Worm (Caenorhabditis elegans) whole organism, L4 larva: ENCODE data around the gene F09E10.6.
A peak's percentile ranks its signal among the peaks of the same experiment; 100 is the strongest.

Source experiments
- F10B5.3 ChIP-seq: sonication (generic microtip); optimal IDR thresholded peaks from 2 replicates; lab custom pipeline; 2016; ENCODE audit warnings: mild to moderate bottlenecking, missing genetic modification characterization, missing compliant biosample characterization
- F37D6.2 ChIP-seq: sonication (generic microtip); optimal IDR thresholded peaks from 2 replicates; lab custom pipeline; 2016; ENCODE audit warnings: mild to moderate bottlenecking, missing genetic modification characterization, missing compliant biosample characterization
- R02D3.7 ChIP-seq: fragments of 150-350 bp; sonication (generic microtip); optimal IDR thresholded peaks from 3 replicates; lab custom pipeline; 2014; ENCODE audit warnings: missing biosample characterization, missing genetic modification characterization
- T26A8.4 ChIP-seq: fragments of 200-800 bp; sonication (Bioruptor generic); IDR thresholded peaks from 2 replicates; pipeline ENCODE4 v1.3.6; 2022; ENCODE audit warnings: missing genetic modification characterization, missing compliant biosample characterization
- Y5F2A.4 ChIP-seq: fragments of 200-800 bp; sonication (Bioruptor generic); optimal IDR thresholded peaks from 2 replicates; lab custom pipeline; 2018; ENCODE audit warnings: mild to moderate bottlenecking, missing genetic modification characterization, missing compliant biosample characterization
- ZK337.2 ChIP-seq: fragments of 200-800 bp; sonication (Bioruptor generic); IDR thresholded peaks from 2 replicates; pipeline ENCODE4 v1.3.6; 2022; ENCODE audit warnings: missing genetic modification reagents, missing genetic modification characterization, missing compliant biosample characterization
- aha-1 ChIP-seq: fragments of 150-350 bp; peaks from one replicate; lab custom pipeline; 2014; ENCODE audit warnings: missing biosample characterization, missing genetic modification characterization
- attf-4 ChIP-seq: sonication (generic microtip); optimal IDR thresholded peaks from 3 replicates; lab custom pipeline; 2017; ENCODE audit warnings: missing biosample characterization, missing genetic modification characterization
- ceh-20 ChIP-seq: fragments of 200-800 bp; sonication (Bioruptor generic); IDR thresholded peaks from 2 replicates; pipeline ENCODE4 v1.3.6; 2022; ENCODE audit warnings: missing genetic modification reagents, missing genetic modification characterization, missing compliant biosample characterization
- ceh-32 ChIP-seq: sonication (generic microtip); optimal IDR thresholded peaks from 2 replicates; lab custom pipeline; 2016; ENCODE audit warnings: mild to moderate bottlenecking, missing genetic modification characterization, missing compliant biosample characterization; ENCODE audit not compliant: poor library complexity
- ceh-44 ChIP-seq: fragments of 200-800 bp; sonication (Bioruptor generic); IDR thresholded peaks from 2 replicates; pipeline ENCODE4 v1.3.6; 2022; ENCODE audit warnings: missing genetic modification reagents, missing genetic modification characterization, missing compliant biosample characterization
- daf-16 ChIP-seq, 3 experiments: sonication (generic microtip); optimal IDR thresholded peaks; 2 replicates each; lab custom pipeline; 2016 to 2017; ENCODE audit warnings: missing genetic modification characterization in 3 of 3, missing genetic modification reagents in 3 of 3, mild to moderate bottlenecking in 2 of 3, missing compliant biosample characterization in 2 of 3, missing biosample characterization in 1 of 3, moderate library complexity in 1 of 3
- daf-19 ChIP-seq: fragments of 200-800 bp; sonication (Bioruptor generic); conservative IDR thresholded peaks from 2 replicates; pipeline ENCODE4 v1.3.6; 2022; ENCODE audit warnings: missing genetic modification characterization, missing compliant biosample characterization
- daf-8 ChIP-seq: fragments of 200-800 bp; sonication (Bioruptor generic); IDR thresholded peaks from 2 replicates; pipeline ENCODE4 v1.3.6; 2022; ENCODE audit warnings: missing genetic modification characterization, missing compliant biosample characterization
- dmd-6 ChIP-seq: fragments of 200-800 bp; sonication (Bioruptor generic); IDR thresholded peaks from 2 replicates; pipeline ENCODE4 v1.3.6; 2022; ENCODE audit warnings: missing genetic modification reagents, missing genetic modification characterization, missing compliant biosample characterization
- duxl-1 ChIP-seq: sonication (generic microtip); optimal IDR thresholded peaks from 2 replicates; lab custom pipeline; 2016; ENCODE audit warnings: mild to moderate bottlenecking, missing genetic modification characterization, moderate library complexity, missing compliant biosample characterization; ENCODE audit not compliant: poor library complexity
- egl-43 ChIP-seq: fragments of 200-800 bp; sonication (Bioruptor generic); IDR thresholded peaks from 2 replicates; pipeline ENCODE4 v1.3.6; 2022; ENCODE audit warnings: missing genetic modification reagents, missing genetic modification characterization, missing compliant biosample characterization
- fkh-10 ChIP-seq: fragments of 150-350 bp; optimal IDR thresholded peaks from 2 replicates; lab custom pipeline; 2014; ENCODE audit warnings: missing biosample characterization, missing genetic modification reagents, missing genetic modification characterization
- fos-1 ChIP-seq: fragments of 150-350 bp; optimal IDR thresholded peaks from 2 replicates; lab custom pipeline; 2014; ENCODE audit warnings: missing biosample characterization, missing genetic modification characterization
- gei-8 ChIP-seq: fragments of 200-800 bp; sonication (Bioruptor generic); optimal IDR thresholded peaks from 2 replicates; lab custom pipeline; 2018; ENCODE audit warnings: mild to moderate bottlenecking, missing genetic modification characterization, missing compliant biosample characterization
- hif-1 ChIP-seq, 2 experiments: sonication (generic microtip); optimal IDR thresholded peaks; 2 replicates each; lab custom pipeline; 2016 to 2017; ENCODE audit warnings: missing compliant biosample characterization in 2 of 2, missing genetic modification characterization in 2 of 2, missing genetic modification reagents in 2 of 2, missing genotype in 2 of 2, mild to moderate bottlenecking in 1 of 2
- hlh-11 ChIP-seq: fragments of 200-800 bp; sonication (Bioruptor generic); optimal IDR thresholded peaks from 2 replicates; lab custom pipeline; 2018; ENCODE audit warnings: mild to moderate bottlenecking, missing genetic modification characterization, missing compliant biosample characterization
- hlh-30 ChIP-seq: sonication (generic microtip); optimal IDR thresholded peaks from 2 replicates; lab custom pipeline; 2017; ENCODE audit warnings: antibody characterized with exemption, mild to moderate bottlenecking, missing genetic modification characterization, missing compliant biosample characterization; ENCODE audit not compliant: insufficient read depth
- jun-1 ChIP-seq: fragments of 150-350 bp; optimal IDR thresholded peaks from 2 replicates; lab custom pipeline; 2014; ENCODE audit warnings: missing biosample characterization, missing genetic modification reagents, missing genetic modification characterization
- lin-1 ChIP-seq: fragments of 200-800 bp; sonication (Bioruptor generic); IDR thresholded peaks from 2 replicates; pipeline ENCODE4 v1.3.6; 2022; ENCODE audit warnings: missing genetic modification reagents, missing genetic modification characterization, missing compliant biosample characterization
- lin-15B ChIP-seq: fragments of 150-350 bp; sonication (generic microtip); optimal IDR thresholded peaks from 3 replicates; lab custom pipeline; 2014; ENCODE audit warnings: missing biosample characterization, missing genetic modification characterization
- lin-29 ChIP-seq: fragments of 200-800 bp; sonication (Bioruptor generic); IDR thresholded peaks from 2 replicates; pipeline ENCODE4 v1.3.6; 2022; ENCODE audit warnings: missing genetic modification reagents, missing genetic modification characterization, missing compliant biosample characterization
- lin-38 ChIP-seq: fragments of 200-800 bp; sonication (Bioruptor generic); IDR thresholded peaks from 2 replicates; pipeline ENCODE4 v1.3.6; 2022; ENCODE audit warnings: missing genetic modification reagents, missing genetic modification characterization, missing compliant biosample characterization
- madf-5 ChIP-seq, 2 experiments: fragments of 200-800 bp; sonication (Bioruptor generic); IDR thresholded peaks; 2 replicates each; pipeline ENCODE4 v1.3.6; 2022; ENCODE audit warnings: missing compliant biosample characterization in 2 of 2, missing genetic modification characterization in 2 of 2
- madf-9 ChIP-seq: fragments of 200-800 bp; sonication (Bioruptor generic); conservative IDR thresholded peaks from 2 replicates; pipeline ENCODE4 v1.3.6; 2022; ENCODE audit warnings: missing genetic modification reagents, missing genetic modification characterization, missing compliant biosample characterization
- mdl-1 ChIP-seq, 2 experiments: fragments of 150-350 bp in 1 of 2; sonication (generic microtip) in 1 of 2; optimal IDR thresholded peaks; 2 replicates each; lab custom pipeline; 2014 to 2017; ENCODE audit warnings: missing biosample characterization in 2 of 2, missing genetic modification characterization in 2 of 2
- mxl-3 ChIP-seq: fragments of 200-800 bp; sonication (Bioruptor generic); optimal IDR thresholded peaks from 2 replicates; lab custom pipeline; 2018; ENCODE audit warnings: mild to moderate bottlenecking, missing genetic modification characterization, missing compliant biosample characterization
- nhr-102 ChIP-seq: sonication (generic microtip); optimal IDR thresholded peaks from 2 replicates; lab custom pipeline; 2016; ENCODE audit warnings: mild to moderate bottlenecking, missing genetic modification characterization, moderate library complexity, missing compliant biosample characterization
- nhr-111 ChIP-seq: fragments of 200-800 bp; sonication (Bioruptor generic); optimal IDR thresholded peaks from 2 replicates; lab custom pipeline; 2018; ENCODE audit warnings: mild to moderate bottlenecking, missing genetic modification characterization, missing compliant biosample characterization
- nhr-25 ChIP-seq: sonication (generic microtip); optimal IDR thresholded peaks from 2 replicates; lab custom pipeline; 2017; ENCODE audit warnings: missing genetic modification characterization, mild to moderate bottlenecking, missing compliant biosample characterization, antibody characterized with exemption, moderate library complexity, borderline replicate concordance; ENCODE audit not compliant: insufficient read depth
- nhr-28 ChIP-seq: fragments of 150-350 bp; optimal IDR thresholded peaks from 2 replicates; lab custom pipeline; 2014; ENCODE audit warnings: missing biosample characterization, missing genetic modification characterization
- pha-4 ChIP-seq, 2 experiments: fragments of 150-350 bp in 1 of 2; fragments of 200-800 bp in 1 of 2; sonication (Bioruptor generic) in 1 of 2; IDR thresholded peaks in 1 of 2; optimal IDR thresholded peaks in 1 of 2; 2 replicates each; pipeline versions ENCODE4 v1.3.6 to Lab custom; 2014 to 2022; ENCODE audit warnings: missing genetic modification characterization in 2 of 2, missing genetic modification reagents in 2 of 2, missing biosample characterization in 1 of 2, missing compliant biosample characterization in 1 of 2
- rbr-2 ChIP-seq: sonication (generic microtip); optimal IDR thresholded peaks from 2 replicates; lab custom pipeline; 2016; ENCODE audit warnings: missing genotype, missing genetic modification characterization, missing compliant biosample characterization
- spr-3 ChIP-seq: fragments of 200-800 bp; sonication (Bioruptor generic); optimal IDR thresholded peaks from 2 replicates; lab custom pipeline; 2018; ENCODE audit warnings: mild to moderate bottlenecking, missing genetic modification characterization, missing compliant biosample characterization
- unc-130 ChIP-seq: sonication (generic microtip); optimal IDR thresholded peaks from 2 replicates; lab custom pipeline; 2016; ENCODE audit warnings: missing genetic modification reagents, missing genetic modification characterization, missing compliant biosample characterization
- unc-62 ChIP-seq, 3 experiments: fragments of 150-350 bp in 1 of 3; sonication (generic microtip); optimal IDR thresholded peaks in 2 of 3; peaks in 1 of 3; 1 replicate in 1 of 3; 2 replicates in 2 of 3; lab custom pipeline; 2014 to 2017; ENCODE audit warnings: missing biosample characterization in 3 of 3, missing genetic modification characterization in 3 of 3, missing genetic modification reagents in 3 of 3, missing genotype in 1 of 3
- vab-7 ChIP-seq: fragments of 200-800 bp; sonication (Bioruptor generic); IDR thresholded peaks from 2 replicates; pipeline ENCODE4 v1.3.6; 2022; ENCODE audit warnings: missing genetic modification reagents, missing genetic modification characterization, missing compliant biosample characterization
- zip-11 ChIP-seq: fragments of 200-800 bp; sonication (Bioruptor generic); IDR thresholded peaks from 2 replicates; pipeline ENCODE4 v1.3.6; 2022; ENCODE audit warnings: missing genetic modification characterization, missing compliant biosample characterization

F09E10.6 gene

ce11 chrX:1479190-1479589 lies 18.3 kb downstream of the F09E10.6 start, which contains the start of gene acly-1:
Gene acly-1 (plus strand): TSS chrX:1479542.
- TF ChIP-seq daf-8 (GFP tag; lab: Robert Waterston, UW) (no peak), aha-1 (tag; lab: Kevin White, UChicago) (peak; percentile 83), ceh-20 (GFP tag; lab: Robert Waterston, UW) (no peak), duxl-1 (no peak), mdl-1 (tag; optimal IDR thresholded peaks at IDR 0.05; lab: Kevin White, UChicago) (peak in 1 of 2 experiments; percentile 55), daf-16 (GFP tag; optimal IDR thresholded peaks at IDR 0.05; lab: Kevin White, UChicago) (no peak), daf-16 (tag; optimal IDR thresholded peaks at IDR 0.05; lab: Kevin White, UChicago) (peak; percentile 67), vab-7 (GFP tag; lab: Robert Waterston, UW) (no peak), unc-62 (GFP tag; optimal IDR thresholded peaks at IDR 0.05 in 1 of 2; lab: Kevin White, UChicago) (peak in 1 of 2 experiments; percentile 58), unc-62 (tag; optimal IDR thresholded peaks at IDR 0.05; lab: Kevin White, UChicago) (no peak), rbr-2 (tag; lab: Kevin White, UChicago) (peak; percentile 33)

- TF ChIP-seq zip-11 (GFP tag; lab: Robert Waterston, UW) (no peak), hlh-30 (tag; lab: Kevin White, UChicago) (peak; percentile 17), nhr-25 (tag; lab: Kevin White, UChicago) (no peak), nhr-102 (no peak)
Measured at ce11 chrX:1478569-1478968, 18.9 kb downstream of the F09E10.6 start.

- TF ChIP-seq F37D6.2 (tag; lab: Kevin White, UChicago) (no peak), hlh-30 (tag; lab: Kevin White, UChicago) (peak; percentile 90), lin-15B (no peak), fkh-10 (no peak), attf-4 (no peak), T26A8.4 (GFP tag; lab: Robert Waterston, UW) (no peak), gei-8 (GFP tag; lab: Kevin White, UChicago) (peak; percentile 64), fos-1 (no peak), mxl-3 (GFP tag; lab: Kevin White, UChicago) (peak; percentile 94), lin-29 (no peak), lin-1 (GFP tag; lab: Robert Waterston, UW) (peak; percentile 71; the same call in 1 of the 2 replicates), hlh-11 (tag; lab: Kevin White, UChicago) (peak; percentile 92), duxl-1 (no peak), unc-62 (GFP tag; optimal IDR thresholded peaks at IDR 0.05 in 1 of 2; lab: Kevin White, UChicago) (no peak), unc-62 (tag; optimal IDR thresholded peaks at IDR 0.05; lab: Kevin White, UChicago) (no peak), daf-19 (GFP tag; lab: Robert Waterston, UW) (no peak), R02D3.7 (tag; lab: Kevin White, UChicago) (no peak), nhr-111 (GFP tag; lab: Kevin White, UChicago) (no peak), nhr-28 (tag; lab: Kevin White, UChicago) (peak; percentile 91), F10B5.3 (tag; lab: Kevin White, UChicago) (no peak), egl-43 (no peak), jun-1 (tag; lab: Kevin White, UChicago) (no peak), ceh-32 (tag; lab: Kevin White, UChicago) (no peak), ZK337.2 (no peak), madf-9 (GFP tag; lab: Robert Waterston, UW) (no peak), Y5F2A.4 (GFP tag; lab: Kevin White, UChicago) (no peak), daf-16 (GFP tag; optimal IDR thresholded peaks at IDR 0.05; lab: Kevin White, UChicago) (peak in 1 of 2 experiments; percentile 25), daf-16 (tag; optimal IDR thresholded peaks at IDR 0.05; lab: Kevin White, UChicago) (peak; percentile 96), madf-5 (GFP tag; IDR thresholded peaks at IDR 0.05; lab: Robert Waterston, UW) (no peak), spr-3 (GFP tag; lab: Kevin White, UChicago) (no peak), ceh-44 (no peak), dmd-6 (peak; percentile 97), pha-4 (GFP tag; IDR thresholded peaks at IDR 0.05; lab: Robert Waterston, UW) (peak; percentile 43; the same call in 1 of the 2 replicates), pha-4 (tag; optimal IDR thresholded peaks at IDR 0.05; lab: Kevin White, UChicago) (no peak), lin-38 (no peak), unc-130 (GFP tag; lab: Kevin White, UChicago) (no peak), hif-1 (tag; optimal IDR thresholded peaks at IDR 0.05; lab: Kevin White, UChicago) (no peak)
Measured at ce11 chrX:1477932-1478331, 19.5 kb downstream of the F09E10.6 start.
